Worm (Caenorhabditis elegans) whole organism, late embryonic: ENCODE results near the gene F36D3.8.

Experiments
- ceh-30 ChIP-seq: fragments of 150-350 bp; optimal IDR thresholded peaks from 2 replicates; lab custom pipeline; 2014; ENCODE audit warnings: missing biosample characterization, missing genetic modification characterization
- elt-2 ChIP-seq: sonication (generic microtip); optimal IDR thresholded peaks from 2 replicates; lab custom pipeline; 2016; ENCODE audit warnings: missing genetic modification reagents, missing genetic modification characterization, missing compliant biosample characterization
- sox-4 ChIP-seq: sonication (generic microtip); optimal IDR thresholded peaks from 2 replicates; lab custom pipeline; 2017; ENCODE audit warnings: mild to moderate bottlenecking, missing genetic modification characterization, inconsistent platforms, missing compliant biosample characterization

DNA sequence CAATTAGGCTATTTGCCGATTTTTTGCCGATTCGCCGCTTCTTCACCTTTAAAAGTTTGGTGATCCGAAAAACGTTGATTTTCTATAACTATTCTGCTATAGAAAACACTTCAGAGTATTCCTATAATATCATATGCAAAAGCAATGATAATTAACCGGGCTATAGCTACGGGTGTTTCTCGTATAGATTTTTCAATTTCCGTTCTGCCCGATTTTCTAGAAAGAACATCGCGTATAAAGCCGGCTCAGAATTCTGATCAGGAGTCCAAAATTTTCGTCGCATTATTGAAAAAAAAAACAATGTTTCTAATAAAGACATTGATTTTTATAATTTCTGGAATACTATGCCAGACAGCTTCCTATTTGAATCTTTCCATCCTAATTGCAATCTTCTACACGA is 23.7 kb downstream of the F36D3.8 start, which contains the start of gene srbc-65:
- TF ChIP-seq ceh-30 (tag; lab: Kevin White, UChicago) (no peak), sox-4 (tag; lab: Kevin White, UChicago) (no peak), elt-2 (no peak)
